Fruit fly (Drosophila melanogaster) whole organism, prepupa: Measurements from ENCODE around the gene noc.

Experiments
- Blimp-1 ChIP-seq: fragments of 200-800 bp; sonication (Bioruptor generic); optimal IDR thresholded peaks from 3 replicates; lab custom pipeline; 2017; ENCODE audit warnings: missing biosample characterization, missing genetic modification characterization, mild to moderate bottlenecking, moderate library complexity, missing genetic modification reagents
- dac ChIP-seq: fragments of 200-800 bp; sonication (Bioruptor generic); optimal IDR thresholded peaks from 2 replicates; lab custom pipeline; 2017; ENCODE audit warnings: missing biosample characterization, mild to moderate bottlenecking, missing genetic modification characterization

DNA sequence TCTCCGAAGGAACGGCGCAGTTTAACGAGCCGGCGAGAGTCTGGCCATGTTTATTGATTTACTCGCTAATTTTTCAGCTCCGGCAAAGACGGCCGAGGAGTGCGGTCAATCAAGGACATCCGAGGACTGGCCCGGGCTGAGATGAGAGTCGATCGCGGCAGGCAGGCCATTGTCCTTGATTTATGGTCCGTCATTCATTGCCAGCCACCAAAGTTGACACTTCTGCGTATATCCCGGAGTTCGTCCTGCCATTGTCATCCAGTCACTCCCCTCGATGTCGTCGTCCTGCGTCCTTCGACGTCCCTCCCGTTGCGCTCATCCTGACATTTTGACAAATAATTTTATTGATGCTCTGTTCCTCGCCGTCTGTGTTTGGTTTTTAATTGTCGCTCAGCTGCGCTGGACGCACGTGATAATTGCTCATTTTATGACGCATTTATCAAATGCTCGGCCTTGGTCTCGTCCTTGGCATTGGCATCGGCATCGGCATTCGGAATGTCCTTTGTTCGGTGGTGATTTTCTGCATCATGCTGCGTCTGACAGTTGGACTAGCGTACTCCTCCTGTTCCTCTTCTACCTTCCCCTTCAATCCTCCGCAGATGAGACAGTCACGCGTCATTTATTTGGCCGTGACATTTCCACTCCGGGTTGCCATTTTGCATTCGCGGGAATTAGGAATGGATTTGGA is 4.4 kb upstream of the noc start:
- TF ChIP-seq Blimp-1 (GFP tag; lab: Kevin White, UChicago) (no peak), dac (GFP tag; lab: Kevin White, UChicago) (no peak)
